Worm (Caenorhabditis elegans): ENCODE measurements around the gene attf-4.

ce11 chrIII:6095654-6096053 lies 15.3 kb downstream of the attf-4 start:
- no peak for TF ChIP-seq ztf-29 (GFP tag; IDR thresholded peaks at IDR 0.05)
- no peak for TF ChIP-seq ztf-23 (GFP tag; IDR thresholded peaks at IDR 0.05)
- TF ChIP-seq T22C8.4 (GFP tag; IDR thresholded peaks at IDR 0.05): no peak
- no peak for TF ChIP-seq klf-2 (GFP tag; conservative IDR thresholded peaks at IDR 0.05)
